Fruit fly (Drosophila melanogaster) whole organism, embryonic: Measurements from ENCODE around the gene CG13012.

Experiments used
- Ada2b ChIP-seq: fragments of 200-800 bp; sonication (Bioruptor generic); IDR thresholded peaks from 2 replicates; pipeline ENCODE4 v1.3.6; 2022; ENCODE audit warnings: missing biosample characterization, missing genetic modification characterization
- Atf6 ChIP-seq: fragments of 200-800 bp; sonication (Bioruptor generic); IDR thresholded peaks from 2 replicates; pipeline ENCODE4 v1.3.6; 2022; ENCODE audit warnings: missing biosample characterization, missing genetic modification characterization
- Bgb ChIP-seq: fragments of 200-800 bp; sonication (Bioruptor generic); IDR thresholded peaks from 2 replicates; pipeline ENCODE4 v1.3.6; 2022; ENCODE audit warnings: missing biosample characterization, missing genetic modification characterization; ENCODE audit not compliant: partially characterized antibody
- CG10147 ChIP-seq: fragments of 200-800 bp; sonication (Bioruptor generic); optimal IDR thresholded peaks from 2 replicates; lab custom pipeline; 2019; ENCODE audit warnings: missing biosample characterization, mild to moderate bottlenecking, missing genetic modification characterization, moderate library complexity
- CG11504 ChIP-seq: fragments of 200-800 bp; sonication (Bioruptor generic); optimal IDR thresholded peaks from 3 replicates; lab custom pipeline; 2019; ENCODE audit warnings: missing biosample characterization, mild to moderate bottlenecking, missing genetic modification characterization, moderate library complexity
- CG12155 ChIP-seq: fragments of 200-800 bp; sonication (Bioruptor generic); optimal IDR thresholded peaks from 3 replicates; lab custom pipeline; 2016; ENCODE audit warnings: missing biosample characterization, missing genetic modification characterization
- CG12744 ChIP-seq: fragments of 200-800 bp; sonication (Bioruptor generic); optimal IDR thresholded peaks from 2 replicates; lab custom pipeline; 2016; ENCODE audit warnings: missing biosample characterization, missing genetic modification characterization
- CG14965 ChIP-seq: fragments of 200-800 bp; sonication (Bioruptor generic); optimal IDR thresholded peaks from 2 replicates; lab custom pipeline; 2016; ENCODE audit warnings: missing biosample characterization, missing genetic modification characterization, borderline replicate concordance
- CG15601 ChIP-seq: fragments of 200-800 bp; sonication (Bioruptor generic); optimal IDR thresholded peaks from 3 replicates; lab custom pipeline; 2019; ENCODE audit warnings: missing biosample characterization, mild to moderate bottlenecking, missing genetic modification characterization, moderate library complexity
- CG1792 ChIP-seq: fragments of 200-800 bp; sonication (Bioruptor generic); optimal IDR thresholded peaks from 2 replicates; lab custom pipeline; 2016; ENCODE audit warnings: missing biosample characterization, missing genetic modification characterization
- CG34422 ChIP-seq: fragments of 200-800 bp; sonication (Bioruptor generic); IDR thresholded peaks from 3 replicates; pipeline ENCODE4 v1.3.6; 2022; ENCODE audit warnings: missing biosample characterization, missing genetic modification characterization
- CG4424 ChIP-seq: fragments of 200-800 bp; sonication (Bioruptor generic); optimal IDR thresholded peaks from 3 replicates; lab custom pipeline; 2016; ENCODE audit warnings: missing biosample characterization, missing genetic modification characterization
- CG5953 ChIP-seq: fragments of 200-800 bp; sonication (Bioruptor generic); IDR thresholded peaks from 2 replicates; pipeline ENCODE4 v1.3.6; 2022; ENCODE audit warnings: missing biosample characterization, missing genetic modification characterization
- CG6254 ChIP-seq: fragments of 200-800 bp; sonication (Bioruptor generic); optimal IDR thresholded peaks from 3 replicates; lab custom pipeline; 2017; ENCODE audit warnings: mild to moderate bottlenecking, missing biosample characterization, missing genetic modification reagents, missing genetic modification characterization
- CG6854 ChIP-seq: fragments of 200-800 bp; sonication (Bioruptor generic); optimal IDR thresholded peaks from 3 replicates; lab custom pipeline; 2017; ENCODE audit warnings: missing biosample characterization, mild to moderate bottlenecking, missing genetic modification characterization
- CG7839 ChIP-seq: fragments of 200-800 bp; sonication (Bioruptor generic); optimal IDR thresholded peaks from 3 replicates; lab custom pipeline; 2018; ENCODE audit warnings: missing biosample characterization, mild to moderate bottlenecking, missing genetic modification characterization, moderate library complexity
- CG8924 ChIP-seq: fragments of 200-800 bp; optimal IDR thresholded peaks from 3 replicates; lab custom pipeline; 2019; ENCODE audit warnings: missing biosample characterization, mild to moderate bottlenecking, missing genetic modification characterization, moderate library complexity
- CG9727 ChIP-seq: fragments of 200-800 bp; sonication (Bioruptor generic); optimal IDR thresholded peaks from 3 replicates; lab custom pipeline; 2017; ENCODE audit warnings: missing biosample characterization, mild to moderate bottlenecking, missing genetic modification characterization
- CG9876 ChIP-seq: fragments of 200-800 bp; sonication (Bioruptor generic); optimal IDR thresholded peaks from 2 replicates; lab custom pipeline; 2016; ENCODE audit warnings: missing biosample characterization, missing genetic modification characterization
- Dll ChIP-seq: fragments of 200-800 bp; sonication (Bioruptor generic); IDR thresholded peaks from 4 replicates; pipeline ENCODE4 v1.3.6; 2022; ENCODE audit warnings: missing biosample characterization, missing genetic modification characterization; ENCODE audit not compliant: partially characterized antibody
- Eip74EF ChIP-seq, 2 experiments: fragments of 200-800 bp in 1 of 2; fragments of >200 bp in 1 of 2; sonication (Bioruptor generic) in 1 of 2; optimal IDR thresholded peaks; 2 replicates each; lab custom pipeline; 2017 to 2019; ENCODE audit warnings: missing biosample characterization in 2 of 2, missing genetic modification characterization in 2 of 2, mild to moderate bottlenecking in 1 of 2, moderate library complexity in 1 of 2
- Fer1 ChIP-seq: fragments of 200-800 bp; sonication (Bioruptor generic); optimal IDR thresholded peaks from 2 replicates; lab custom pipeline; 2017; ENCODE audit warnings: missing biosample characterization, mild to moderate bottlenecking, missing genetic modification characterization
- Gsc ChIP-seq: fragments of 200-800 bp; sonication (Bioruptor generic); IDR thresholded peaks from 2 replicates; pipeline ENCODE4 v1.3.6; 2022; ENCODE audit warnings: missing biosample characterization, missing genetic modification characterization
- H15 ChIP-seq: fragments of 200-800 bp; sonication (Bioruptor generic); IDR thresholded peaks from 3 replicates; pipeline ENCODE4 v1.3.6; 2022; ENCODE audit warnings: missing biosample characterization, missing genetic modification characterization
- HmgD ChIP-seq: fragments of 200-800 bp; sonication (Bioruptor generic); optimal IDR thresholded peaks from 3 replicates; lab custom pipeline; 2016; ENCODE audit warnings: missing biosample characterization, missing genetic modification characterization
- Mes4 ChIP-seq: fragments of 200-800 bp; sonication (Bioruptor generic); optimal IDR thresholded peaks from 2 replicates; lab custom pipeline; 2016; ENCODE audit warnings: missing biosample characterization, missing genetic modification characterization
- NK7.1 ChIP-seq: fragments of 200-800 bp; sonication (Bioruptor generic); optimal IDR thresholded peaks from 3 replicates; lab custom pipeline; 2016; ENCODE audit warnings: missing biosample characterization, missing genetic modification characterization
- Neu2 ChIP-seq: fragments of 200-800 bp; sonication (Bioruptor generic); optimal IDR thresholded peaks from 3 replicates; lab custom pipeline; 2016; ENCODE audit warnings: missing biosample characterization, missing genetic modification characterization, borderline replicate concordance
- Opbp ChIP-seq: fragments of 200-800 bp; sonication (Bioruptor generic); IDR thresholded peaks from 3 replicates; pipeline ENCODE4 v1.3.6; 2022; ENCODE audit warnings: missing biosample characterization, missing genetic modification characterization; ENCODE audit not compliant: partially characterized antibody
- TFAM ChIP-seq: fragments of 200-800 bp; sonication (Bioruptor generic); optimal IDR thresholded peaks from 2 replicates; lab custom pipeline; 2017; ENCODE audit warnings: missing biosample characterization, missing genetic modification characterization, inconsistent platforms
- Xbp1 ChIP-seq: fragments of 200-800 bp; sonication (Bioruptor generic); optimal IDR thresholded peaks from 3 replicates; lab custom pipeline; 2016; ENCODE audit warnings: missing biosample characterization, mild to moderate bottlenecking, missing genetic modification characterization
- ac ChIP-seq: fragments of 200-800 bp; sonication (Bioruptor generic); optimal IDR thresholded peaks from 3 replicates; lab custom pipeline; 2017; ENCODE audit warnings: missing biosample characterization, mild to moderate bottlenecking, missing genetic modification characterization
- chm ChIP-seq: fragments of 200-800 bp; sonication (Bioruptor generic); IDR thresholded peaks from 2 replicates; pipeline ENCODE4 v1.3.6; 2022; ENCODE audit warnings: missing biosample characterization, missing genetic modification characterization
- fd96Cb ChIP-seq: fragments of 200-800 bp; sonication (Bioruptor generic); optimal IDR thresholded peaks from 2 replicates; lab custom pipeline; 2018; ENCODE audit warnings: missing biosample characterization, mild to moderate bottlenecking, missing genetic modification characterization, moderate library complexity
- ftz-f1 ChIP-seq: fragments of 200-800 bp; sonication (Bioruptor generic); optimal IDR thresholded peaks from 2 replicates; lab custom pipeline; 2016; ENCODE audit warnings: missing biosample characterization, missing genetic modification characterization
- insv ChIP-seq, 2 experiments: fragments of 200-800 bp; sonication (Bioruptor generic); optimal IDR thresholded peaks; 3 replicates each; lab custom pipeline; 2016 to 2018; ENCODE audit warnings: missing biosample characterization in 2 of 2, missing genetic modification characterization in 2 of 2
- jing ChIP-seq: fragments of 200-800 bp; sonication (Bioruptor generic); optimal IDR thresholded peaks from 2 replicates; lab custom pipeline; 2018; ENCODE audit warnings: missing biosample characterization, mild to moderate bottlenecking, missing genetic modification characterization
- jumu ChIP-seq: fragments of 200-800 bp; sonication (Bioruptor generic); optimal IDR thresholded peaks from 3 replicates; lab custom pipeline; 2016; ENCODE audit warnings: missing biosample characterization, missing genetic modification characterization
- lbe ChIP-seq: fragments of 200-800 bp; sonication (Bioruptor generic); optimal IDR thresholded peaks from 2 replicates; lab custom pipeline; 2016; ENCODE audit warnings: missing biosample characterization, mild to moderate bottlenecking, missing genetic modification characterization
- maf-S ChIP-seq: fragments of 200-800 bp; sonication (Bioruptor generic); optimal IDR thresholded peaks from 2 replicates; lab custom pipeline; 2016; ENCODE audit warnings: missing biosample characterization, missing genetic modification characterization
- pnt ChIP-seq: fragments of 200-800 bp; sonication (Bioruptor generic); optimal IDR thresholded peaks from 3 replicates; lab custom pipeline; 2016; ENCODE audit warnings: missing biosample characterization, missing genetic modification characterization
- pzg ChIP-seq: fragments of 200-800 bp; sonication (Bioruptor generic); optimal IDR thresholded peaks from 3 replicates; lab custom pipeline; 2018; ENCODE audit warnings: missing biosample characterization, mild to moderate bottlenecking, missing genetic modification characterization, moderate library complexity
- ranshi ChIP-seq: fragments of 200-800 bp; sonication (Bioruptor generic); IDR thresholded peaks from 2 replicates; pipeline ENCODE4 v1.3.6; 2022; ENCODE audit warnings: missing biosample characterization, missing genetic modification characterization
- sima ChIP-seq: fragments of 200-800 bp; sonication (Bioruptor generic); optimal IDR thresholded peaks from 2 replicates; lab custom pipeline; 2016; ENCODE audit warnings: missing biosample characterization, missing genetic modification characterization
- stc ChIP-seq: fragments of 200-800 bp; sonication (Bioruptor generic); IDR thresholded peaks from 2 replicates; pipeline ENCODE4 v1.3.6; 2022; ENCODE audit warnings: missing biosample characterization, missing genetic modification characterization
- wdn ChIP-seq: fragments of 200-800 bp; sonication (Bioruptor generic); IDR thresholded peaks from 2 replicates; pipeline ENCODE4 v1.3.6; 2022; ENCODE audit warnings: missing biosample characterization, missing genetic modification characterization
- wek ChIP-seq: fragments of 200-800 bp; sonication (Bioruptor generic); optimal IDR thresholded peaks from 3 replicates; lab custom pipeline; 2018; ENCODE audit warnings: missing biosample characterization, mild to moderate bottlenecking, missing genetic modification characterization, moderate library complexity
- yki ChIP-seq: fragments of >200 bp; optimal IDR thresholded peaks from 3 replicates; lab custom pipeline; 2018
- zen2 ChIP-seq: fragments of 200-800 bp; sonication (Bioruptor generic); IDR thresholded peaks from 3 replicates; pipeline ENCODE4 v1.3.6; 2022; ENCODE audit warnings: missing biosample characterization, missing genetic modification characterization; ENCODE audit not compliant: partially characterized antibody

The CG13012 gene

DNA sequence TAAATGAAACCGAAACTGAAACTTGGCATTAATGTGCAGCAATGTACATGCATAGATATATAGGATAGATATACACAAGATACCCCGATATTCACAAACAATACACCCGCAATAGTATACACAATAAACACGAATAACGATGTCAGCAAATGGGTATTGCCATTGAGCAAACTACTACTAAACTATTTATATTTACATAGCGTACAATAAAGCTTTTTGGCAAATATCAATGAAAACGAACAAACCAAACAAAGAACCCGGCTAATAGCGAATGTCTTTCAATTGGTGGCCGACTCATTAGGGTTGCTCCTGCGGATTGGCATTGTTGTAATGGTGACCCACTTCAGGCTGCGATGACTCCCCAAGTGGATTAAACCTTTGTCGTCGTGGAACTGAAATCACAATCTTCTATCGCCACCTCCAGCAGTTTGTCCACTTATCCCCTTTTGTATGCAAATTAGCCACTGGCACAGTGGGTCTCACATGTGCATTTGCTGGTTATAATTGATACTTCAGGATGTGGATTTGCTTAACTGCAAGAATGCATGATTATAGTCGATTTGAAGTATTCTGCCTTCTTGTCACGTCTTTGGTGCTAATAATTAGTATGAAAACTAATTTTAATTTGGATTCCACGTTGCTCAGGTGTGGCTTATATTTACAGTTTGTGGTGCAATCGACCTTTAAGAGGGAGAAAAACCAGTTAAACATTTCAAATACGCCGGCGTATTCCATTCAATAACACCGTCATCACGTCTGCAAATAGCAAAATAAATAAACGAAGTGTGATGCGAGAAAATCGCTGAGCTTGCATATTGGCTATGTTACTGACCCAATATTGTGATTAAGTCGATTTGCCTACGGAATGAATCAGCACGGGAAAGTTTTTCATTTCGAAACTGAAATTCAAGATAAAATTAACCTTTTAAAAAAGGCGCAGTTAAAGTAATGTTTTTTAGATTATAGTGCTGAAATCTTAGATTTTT, 26.2 kb downstream of the CG13012 start (continued):
- no peak for TF ChIP-seq CG10147
- no peak for TF ChIP-seq ranshi
- peak; percentile 70 for TF ChIP-seq CG7839 (tag; lab: Kevin White, UChicago)
- TF ChIP-seq CG12155 (GFP tag; lab: Kevin White, UChicago) = no peak
- no peak for TF ChIP-seq wek (GFP tag; lab: Kevin White, UChicago)
- peak; percentile 80 for TF ChIP-seq jumu (GFP tag; lab: Kevin White, UChicago)
- TF ChIP-seq stc = peak; percentile 72
- TF ChIP-seq Gsc = no peak
- peak; percentile 21 for TF ChIP-seq Xbp1 (GFP tag; lab: Kevin White, UChicago)
- no peak for TF ChIP-seq yki (lab: Kevin White, UChicago)
- TF ChIP-seq ac = no peak
- TF ChIP-seq CG9727 (GFP tag; lab: Kevin White, UChicago) = peak; percentile 37
- TF ChIP-seq fd96Cb (tag; lab: Kevin White, UChicago) = peak; percentile 5
- no peak for TF ChIP-seq CG5953 (GFP tag; lab: Robert Waterston, UW)
- TF ChIP-seq insv (GFP tag; optimal IDR thresholded peaks at IDR 0.05; lab: Kevin White, UChicago) = no peak
- TF ChIP-seq CG1792 (GFP tag; lab: Kevin White, UChicago) = no peak
- peak; percentile 81; the same call in 1 of the 2 replicates for TF ChIP-seq Atf6 (GFP tag; lab: Robert Waterston, UW)
- TF ChIP-seq jing = no peak
- TF ChIP-seq pzg (GFP tag; lab: Kevin White, UChicago) = no peak
- TF ChIP-seq CG6254 (GFP tag; lab: Kevin White, UChicago) = no peak
- TF ChIP-seq Ada2b (GFP tag; lab: Robert Waterston, UW) = peak; percentile 41; the same call in 1 of the 2 replicates
- TF ChIP-seq CG6854 (GFP tag; lab: Kevin White, UChicago) = peak; percentile 26
- no peak for TF ChIP-seq sima (GFP tag; lab: Kevin White, UChicago)
- no peak for TF ChIP-seq HmgD (GFP tag; lab: Kevin White, UChicago)
- TF ChIP-seq CG8924 = peak; percentile 26
- TF ChIP-seq CG11504 (tag; lab: Kevin White, UChicago) = peak; percentile 79
- TF ChIP-seq CG14965 (GFP tag; lab: Kevin White, UChicago) = no peak
- TF ChIP-seq H15 (GFP tag; lab: Robert Waterston, UW) = peak; percentile 64
- TF ChIP-seq wdn (GFP tag; lab: Robert Waterston, UW) = no peak
- TF ChIP-seq chm (GFP tag; lab: Robert Waterston, UW) = no peak
- TF ChIP-seq CG12744 (GFP tag; lab: Kevin White, UChicago) = no peak
- TF ChIP-seq NK7.1 (GFP tag; lab: Kevin White, UChicago) = peak; percentile 79
- TF ChIP-seq maf-S (GFP tag; lab: Kevin White, UChicago) = no peak
- TF ChIP-seq Opbp (GFP tag; lab: Robert Waterston, UW) = no peak
- peak; percentile 10 for TF ChIP-seq ftz-f1 (GFP tag; lab: Kevin White, UChicago)
- no peak for TF ChIP-seq CG9876 (GFP tag; lab: Kevin White, UChicago)
- peak; percentile 70 for TF ChIP-seq pnt (GFP tag; lab: Kevin White, UChicago)
- TF ChIP-seq Neu2 (GFP tag; lab: Kevin White, UChicago) = no peak
- TF ChIP-seq Mes4 (GFP tag; lab: Kevin White, UChicago) = no peak
- no peak for TF ChIP-seq Fer1 (GFP tag; lab: Kevin White, UChicago)
- no peak for TF ChIP-seq CG4424 (GFP tag; lab: Kevin White, UChicago)
- TF ChIP-seq CG34422 (GFP tag; lab: Robert Waterston, UW) = no peak
- TF ChIP-seq Eip74EF (GFP tag; optimal IDR thresholded peaks at IDR 0.05; lab: Kevin White, UChicago) = peak in 1 of 2 experiments; percentile 54
- TF ChIP-seq TFAM (GFP tag; lab: Kevin White, UChicago) = no peak
- no peak for TF ChIP-seq lbe (GFP tag; lab: Kevin White, UChicago)
- TF ChIP-seq zen2 (GFP tag; lab: Robert Waterston, UW) = no peak
- no peak for TF ChIP-seq Bgb (GFP tag; lab: Robert Waterston, UW)
- TF ChIP-seq Dll (GFP tag; lab: Robert Waterston, UW) = no peak
- TF ChIP-seq CG15601 (tag; lab: Kevin White, UChicago) = peak; percentile 37
